Fruit fly (Drosophila melanogaster) whole organism, wandering third instar larva: ENCODE measurements around the gene olf413.
A peak's percentile ranks its signal among the peaks of the same experiment; 100 is the strongest.

ENCODE experiments used
- Abd-B ChIP-seq: fragments of >200 bp; optimal IDR thresholded peaks from 2 replicates; lab custom pipeline; 2017; ENCODE audit warnings: missing biosample characterization, missing genetic modification characterization
- CG32264 ChIP-seq: fragments of 200-800 bp; sonication (Bioruptor generic); optimal IDR thresholded peaks from 2 replicates; lab custom pipeline; 2016; ENCODE audit warnings: missing biosample characterization, missing genetic modification characterization
- CG9705 ChIP-seq: fragments of 200-800 bp; sonication (Bioruptor generic); optimal IDR thresholded peaks from 2 replicates; lab custom pipeline; 2018; ENCODE audit warnings: missing biosample characterization, mild to moderate bottlenecking, missing genetic modification characterization
- CrebA ChIP-seq: fragments of 200-800 bp; sonication (Bioruptor generic); optimal IDR thresholded peaks from 2 replicates; lab custom pipeline; 2016; ENCODE audit warnings: missing biosample characterization, mild to moderate bottlenecking, missing genetic modification characterization, borderline replicate concordance
- Dfd ChIP-seq: fragments of >200 bp; optimal IDR thresholded peaks from 2 replicates; lab custom pipeline; 2017; ENCODE audit warnings: missing biosample characterization, missing genetic modification characterization
- Dif ChIP-seq: fragments of 200-275, 200-300 bp; sonication (Bioruptor generic); optimal IDR thresholded peaks from 2 replicates; lab custom pipeline; 2018; ENCODE audit warnings: missing biosample characterization, missing genetic modification characterization; ENCODE audit not compliant: partially characterized antibody
- GATAd ChIP-seq: sonication (Bioruptor generic); optimal IDR thresholded peaks from 2 replicates; lab custom pipeline; 2016; ENCODE audit warnings: missing biosample characterization, missing genetic modification characterization
- HLH106 ChIP-seq: fragments of 200-800 bp; optimal IDR thresholded peaks from 3 replicates; lab custom pipeline; 2019; ENCODE audit warnings: missing biosample characterization, mild to moderate bottlenecking, missing genetic modification characterization, moderate library complexity
- Hnf4 ChIP-seq: fragments of 200-800 bp; sonication (Bioruptor generic); optimal IDR thresholded peaks from 2 replicates; lab custom pipeline; 2016; ENCODE audit warnings: missing biosample characterization, mild to moderate bottlenecking, missing genetic modification characterization
- Hr78 ChIP-seq: fragments of >200 bp; optimal IDR thresholded peaks from 2 replicates; lab custom pipeline; 2017; ENCODE audit warnings: missing biosample characterization, missing genetic modification characterization
- Jra ChIP-seq: sonication (Bioruptor generic); optimal IDR thresholded peaks from 2 replicates; lab custom pipeline; 2016; ENCODE audit warnings: missing biosample characterization, missing genetic modification characterization
- Mio ChIP-seq: sonication (Bioruptor generic); optimal IDR thresholded peaks from 2 replicates; lab custom pipeline; 2016; ENCODE audit warnings: missing biosample characterization, missing genetic modification characterization
- Myc ChIP-seq: fragments of >200 bp; optimal IDR thresholded peaks from 2 replicates; lab custom pipeline; 2017
- N ChIP-seq: fragments of >200 bp; optimal IDR thresholded peaks from 2 replicates; lab custom pipeline; 2018; ENCODE audit warnings: missing biosample characterization, missing external identifiers, missing genetic modification characterization
- OdsH ChIP-seq: fragments of 200-800 bp; sonication (Bioruptor generic); optimal IDR thresholded peaks from 2 replicates; lab custom pipeline; 2016; ENCODE audit warnings: missing biosample characterization, mild to moderate bottlenecking, missing genetic modification characterization
- Rel ChIP-seq, 2 experiments: fragments of 200-800 bp; sonication (Bioruptor generic) in 1 of 2; optimal IDR thresholded peaks; 2 replicates in 1 of 2; 3 replicates in 1 of 2; lab custom pipeline; 2016 to 2019; ENCODE audit warnings: mild to moderate bottlenecking in 2 of 2, missing biosample characterization in 2 of 2, missing genetic modification characterization in 2 of 2, moderate library complexity in 1 of 2
- Sp1 ChIP-seq: fragments of 200-800 bp; sonication (Bioruptor generic); optimal IDR thresholded peaks from 3 replicates; lab custom pipeline; 2019; ENCODE audit warnings: missing biosample characterization, mild to moderate bottlenecking, missing genetic modification characterization, moderate library complexity
- Vsx2 ChIP-seq: fragments of 200-300, 225-300 bp; sonication (Bioruptor generic); optimal IDR thresholded peaks from 2 replicates; lab custom pipeline; 2018; ENCODE audit warnings: missing biosample characterization, missing genetic modification characterization; ENCODE audit not compliant: partially characterized antibody
- br ChIP-seq: fragments of 200-800 bp; sonication (Bioruptor generic); optimal IDR thresholded peaks from 2 replicates; lab custom pipeline; 2016; ENCODE audit warnings: missing biosample characterization, missing genetic modification characterization
- dl ChIP-seq, 2 experiments: fragments of 175-275, 200-275 bp in 1 of 2; fragments of 200-275 bp in 1 of 2; sonication (Bioruptor generic); optimal IDR thresholded peaks; lab custom pipeline; 2018; ENCODE audit warnings: mild to moderate bottlenecking in 2 of 2, missing biosample characterization in 2 of 2, missing genetic modification characterization in 2 of 2, moderate library complexity in 2 of 2; ENCODE audit not compliant: partially characterized antibody in 2 of 2, insufficient read depth in 1 of 2
- dsf ChIP-seq: sonication (Bioruptor generic); optimal IDR thresholded peaks from 2 replicates; lab custom pipeline; 2016; ENCODE audit warnings: missing biosample characterization, missing genetic modification characterization, borderline replicate concordance
- ey ChIP-seq: fragments of 200-800 bp; sonication (Bioruptor generic); optimal IDR thresholded peaks from 2 replicates; lab custom pipeline; 2016; ENCODE audit warnings: missing biosample characterization, missing genetic modification characterization
- foxo ChIP-seq, 2 experiments: fragments of 200-800 bp; sonication (Bioruptor generic); optimal IDR thresholded peaks; 2 replicates in 1 of 2; 3 replicates in 1 of 2; lab custom pipeline; 2016 to 2017; ENCODE audit warnings: missing biosample characterization in 2 of 2, missing genetic modification characterization in 2 of 2
- fru ChIP-seq: fragments of 200-800 bp; sonication (Bioruptor generic); optimal IDR thresholded peaks from 3 replicates; lab custom pipeline; 2016; ENCODE audit warnings: missing biosample characterization, mild to moderate bottlenecking, missing genetic modification characterization
- h ChIP-seq: fragments of 200-800 bp; sonication (Bioruptor generic); optimal IDR thresholded peaks from 3 replicates; lab custom pipeline; 2016; ENCODE audit warnings: missing biosample characterization, mild to moderate bottlenecking, missing genetic modification characterization
- jim ChIP-seq: fragments of 175-275, 200-325 bp; sonication (Bioruptor generic); optimal IDR thresholded peaks from 2 replicates; lab custom pipeline; 2016; ENCODE audit warnings: missing biosample characterization, mild to moderate bottlenecking, missing genetic modification characterization
- lola ChIP-seq: fragments of >200 bp; optimal IDR thresholded peaks from 2 replicates; lab custom pipeline; 2017; ENCODE audit warnings: missing biosample characterization, missing genetic modification characterization
- pan ChIP-seq: fragments of >200 bp; optimal IDR thresholded peaks from 2 replicates; lab custom pipeline; 2017
- psq ChIP-seq: fragments of 200-800 bp; sonication (Bioruptor generic); optimal IDR thresholded peaks from 3 replicates; lab custom pipeline; 2017; ENCODE audit warnings: missing biosample characterization, mild to moderate bottlenecking, missing genetic modification characterization, moderate library complexity
- rgr ChIP-seq: fragments of 200-800 bp; sonication (Bioruptor generic); optimal IDR thresholded peaks from 3 replicates; lab custom pipeline; 2016; ENCODE audit warnings: missing biosample characterization, mild to moderate bottlenecking, missing genetic modification characterization
- sage ChIP-seq: fragments of 200-800 bp; sonication (Bioruptor generic); optimal IDR thresholded peaks from 2 replicates; lab custom pipeline; 2016; ENCODE audit warnings: missing biosample characterization, mild to moderate bottlenecking, missing genetic modification characterization
- sv ChIP-seq: fragments of 200-800 bp; sonication (Bioruptor generic); optimal IDR thresholded peaks from 3 replicates; lab custom pipeline; 2016; ENCODE audit warnings: missing biosample characterization, missing genetic modification characterization
- tai ChIP-seq: sonication (Bioruptor generic); optimal IDR thresholded peaks from 2 replicates; lab custom pipeline; 2016; ENCODE audit warnings: missing biosample characterization, missing genetic modification characterization
- usp ChIP-seq: fragments of >200 bp; optimal IDR thresholded peaks from 2 replicates; lab custom pipeline; 2017; ENCODE audit warnings: missing biosample characterization, missing genetic modification characterization
- woc ChIP-seq: sonication (Bioruptor generic); optimal IDR thresholded peaks from 2 replicates; lab custom pipeline; 2016; ENCODE audit warnings: missing biosample characterization, mild to moderate bottlenecking, missing genetic modification characterization

The olf413 gene

DNA sequence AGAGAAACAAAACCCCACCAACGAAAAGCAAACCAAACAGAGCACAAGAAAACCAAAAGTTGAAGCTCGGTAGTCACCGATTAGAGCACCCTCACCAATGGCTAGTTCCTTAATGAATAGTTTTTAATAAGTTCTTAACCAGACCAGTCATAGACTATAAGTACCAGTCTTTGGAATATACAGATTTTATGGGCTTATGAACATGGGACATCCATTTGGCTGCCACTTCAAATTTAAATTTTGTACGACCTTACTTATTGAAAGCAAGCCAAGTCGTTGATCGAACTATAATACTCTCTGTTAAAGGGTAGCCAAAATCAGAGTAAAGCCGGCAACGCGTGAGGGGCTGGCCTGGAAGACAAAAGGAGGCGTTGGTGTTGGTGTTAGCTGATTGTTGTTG is 15.6 kb downstream of the olf413 start:
- TF ChIP-seq dl (GFP tag; optimal IDR thresholded peaks at IDR 0.05; lab: Kevin White, UChicago; ENCODE audit: insufficient read depth in 1 of 2, partially characterized antibody in 2 of 2) (no peak), OdsH (GFP tag; lab: Kevin White, UChicago) (peak; percentile 31), h (GFP tag; lab: Kevin White, UChicago) (peak; percentile 60), Hnf4 (GFP tag; lab: Kevin White, UChicago) (peak; percentile 4), sage (GFP tag; lab: Kevin White, UChicago) (no peak), psq (peak; percentile 51), Dif (no peak), rgr (GFP tag; lab: Kevin White, UChicago) (peak; percentile 44), ey (peak; percentile 48), woc (GFP tag; lab: Kevin White, UChicago) (peak; percentile 79), HLH106 (tag; lab: Kevin White, UChicago) (peak; percentile 58), Sp1 (GFP tag; lab: Kevin White, UChicago) (peak; percentile 28), Mio (GFP tag; lab: Kevin White, UChicago) (no peak), CG9705 (no peak), pan (lab: Kevin White, UChicago) (no peak), Jra (GFP tag; lab: Kevin White, UChicago) (no peak), fru (GFP tag; lab: Kevin White, UChicago) (peak; percentile 55), lola (GFP tag; lab: Kevin White, UChicago) (no peak), Dfd (GFP tag; lab: Kevin White, UChicago) (no peak), foxo (GFP tag; optimal IDR thresholded peaks at IDR 0.05; lab: Kevin White, UChicago) (peak in 1 of 2 experiments; percentile 43), br (peak; percentile 27), CrebA (GFP tag; lab: Kevin White, UChicago) (no peak)

dm6 chr3L:22157644-22158043 is 21.8 kb downstream of the olf413 start:
- no peak for TF ChIP-seq Hnf4 (GFP tag; lab: Kevin White, UChicago)
- TF ChIP-seq HLH106 (tag; lab: Kevin White, UChicago) = peak; percentile 21
- no peak for TF ChIP-seq Dif
- no peak for TF ChIP-seq CrebA (GFP tag; lab: Kevin White, UChicago)
- TF ChIP-seq Sp1 (GFP tag; lab: Kevin White, UChicago) = peak; percentile 14
- no peak for TF ChIP-seq psq
- TF ChIP-seq ey = no peak
- no peak for TF ChIP-seq Myc (lab: Kevin White, UChicago)
- no peak for TF ChIP-seq Mio (GFP tag; lab: Kevin White, UChicago)
- TF ChIP-seq sage (GFP tag; lab: Kevin White, UChicago) = peak; percentile 12
- TF ChIP-seq h (GFP tag; lab: Kevin White, UChicago) = peak; percentile 47
- peak in 1 of 2 experiments; percentile 34 for TF ChIP-seq foxo (GFP tag; optimal IDR thresholded peaks at IDR 0.05; lab: Kevin White, UChicago)
- no peak for TF ChIP-seq CG9705
- no peak for TF ChIP-seq Rel (GFP tag; optimal IDR thresholded peaks at IDR 0.05; lab: Kevin White, UChicago)
- no peak for TF ChIP-seq Rel (tag; optimal IDR thresholded peaks at IDR 0.05; lab: Kevin White, UChicago)
- TF ChIP-seq Hr78 (GFP tag; lab: Kevin White, UChicago) = no peak
- no peak for TF ChIP-seq jim (GFP tag; lab: Kevin White, UChicago)
- TF ChIP-seq Abd-B (GFP tag; lab: Kevin White, UChicago) = no peak
- TF ChIP-seq rgr (GFP tag; lab: Kevin White, UChicago) = peak; percentile 1
- peak; percentile 29 for TF ChIP-seq br
- TF ChIP-seq Vsx2 (GFP tag; lab: Kevin White, UChicago) = no peak
- no peak for TF ChIP-seq tai (GFP tag; lab: Kevin White, UChicago)
- no peak for TF ChIP-seq sv (GFP tag; lab: Kevin White, UChicago)
- no peak for TF ChIP-seq usp (GFP tag; lab: Kevin White, UChicago)
- TF ChIP-seq GATAd (GFP tag; lab: Kevin White, UChicago) = no peak
- no peak for TF ChIP-seq CG32264 (GFP tag; lab: Kevin White, UChicago)
- TF ChIP-seq Jra (GFP tag; lab: Kevin White, UChicago) = no peak
- no peak for TF ChIP-seq dsf (GFP tag; lab: Kevin White, UChicago)

dm6 chr3L:22159307-22159706 is 23.4 kb downstream of the olf413 start:
- no peak for TF ChIP-seq Sp1 (GFP tag; lab: Kevin White, UChicago)
- no peak for TF ChIP-seq lola (GFP tag; lab: Kevin White, UChicago)
- no peak for TF ChIP-seq N (GFP tag; lab: Kevin White, UChicago)
- no peak for TF ChIP-seq ey
- no peak for TF ChIP-seq Dfd (GFP tag; lab: Kevin White, UChicago)
- TF ChIP-seq, all 38 proteins: peak for 0
